Worm (Caenorhabditis elegans) whole organism, late embryonic: ENCODE measurements around the gene set-22.

ENCODE experiments used
- F13H6.1 ChIP-seq: sonication (generic microtip); optimal IDR thresholded peaks from 2 replicates; lab custom pipeline; 2016; ENCODE audit warnings: missing genetic modification characterization, missing compliant biosample characterization
- ceh-2 ChIP-seq: sonication (generic microtip); optimal IDR thresholded peaks from 2 replicates; lab custom pipeline; 2016; ENCODE audit warnings: missing genotype, missing genetic modification characterization, missing compliant biosample characterization
- ceh-48 ChIP-seq: sonication (generic microtip); optimal IDR thresholded peaks from 2 replicates; lab custom pipeline; 2016; ENCODE audit warnings: missing genetic modification characterization, inconsistent platforms, missing compliant biosample characterization
- fkh-10 ChIP-seq: fragments of 150-350 bp; optimal IDR thresholded peaks from 2 replicates; lab custom pipeline; 2014; ENCODE audit warnings: missing biosample characterization, missing genetic modification reagents, missing genetic modification characterization
- hlh-13 ChIP-seq: fragments of 200-800 bp; sonication (Bioruptor generic); optimal IDR thresholded peaks from 2 replicates; lab custom pipeline; 2018; ENCODE audit warnings: mild to moderate bottlenecking, missing genetic modification characterization, missing compliant biosample characterization
- mec-3 ChIP-seq: sonication (generic microtip); optimal IDR thresholded peaks from 2 replicates; lab custom pipeline; 2016; ENCODE audit warnings: borderline replicate concordance, missing genetic modification characterization, missing compliant biosample characterization
- nhr-11 ChIP-seq: fragments of 150-350 bp; optimal IDR thresholded peaks from 2 replicates; lab custom pipeline; 2014; ENCODE audit warnings: missing biosample characterization, missing genetic modification characterization
- pag-3 ChIP-seq: sonication (generic microtip); optimal IDR thresholded peaks from 2 replicates; lab custom pipeline; 2016; ENCODE audit warnings: missing compliant biosample characterization, missing genetic modification characterization, borderline replicate concordance
- pha-2 ChIP-seq: sonication (generic microtip); optimal IDR thresholded peaks from 2 replicates; lab custom pipeline; 2017; ENCODE audit warnings: mild to moderate bottlenecking, missing genetic modification characterization, missing compliant biosample characterization

DNA sequence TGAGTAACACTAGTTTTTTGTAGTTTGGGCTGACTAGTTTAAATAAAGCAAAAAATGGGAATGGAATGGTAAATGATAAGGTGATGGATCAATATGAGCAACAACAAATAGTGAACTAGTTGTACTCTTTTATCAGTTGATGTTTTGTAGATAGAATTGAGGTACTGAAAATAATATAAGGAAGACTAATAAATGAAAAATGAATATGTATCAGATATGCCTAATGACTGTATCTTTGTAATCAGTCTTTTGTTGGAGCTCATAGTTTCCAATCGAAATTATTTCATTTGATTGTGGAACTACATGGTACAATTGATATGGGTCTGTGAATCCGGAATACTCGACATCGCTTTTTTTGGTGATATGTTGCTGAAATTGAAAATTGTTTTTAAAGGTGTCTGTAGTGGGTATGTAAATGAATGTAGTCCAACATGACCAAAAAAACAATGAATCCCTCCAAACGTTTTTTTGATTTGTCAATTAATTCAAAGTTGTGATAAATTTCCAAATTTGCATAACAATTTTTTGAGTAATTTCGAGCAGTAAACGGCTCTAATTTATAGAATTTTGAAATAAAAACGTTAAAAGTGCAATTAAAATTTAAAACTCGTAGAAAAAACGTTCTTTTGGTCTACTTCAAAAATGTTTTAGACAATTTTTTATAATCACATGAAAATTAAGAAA, 26.5 kb upstream of the set-22 start, which contains the start of gene F15H10.12:
- TF ChIP-seq pag-3: no peak
- TF ChIP-seq pha-2 (tag; lab: Kevin White, UChicago): no peak
- TF ChIP-seq ceh-2 (tag; lab: Kevin White, UChicago): no peak
- no peak for TF ChIP-seq nhr-11 (tag; lab: Kevin White, UChicago)
- TF ChIP-seq ceh-48: no peak
- no peak for TF ChIP-seq fkh-10 (GFP tag; lab: Kevin White, UChicago)
- TF ChIP-seq hlh-13 (GFP tag; lab: Kevin White, UChicago): no peak
- no peak for TF ChIP-seq mec-3
- TF ChIP-seq F13H6.1 (tag; lab: Kevin White, UChicago): no peak
